Fruit fly (Drosophila melanogaster) whole organism, embryonic: Measurements from ENCODE around the gene halo.

Experiments used
- Adf1 ChIP-seq: fragments of 200-800 bp; sonication (Bioruptor generic); IDR thresholded peaks from 2 replicates; pipeline ENCODE4 v1.3.6; 2022; ENCODE audit warnings: missing biosample characterization, missing genetic modification characterization
- CG12769 ChIP-seq: fragments of 200-800 bp; sonication (Bioruptor generic); optimal IDR thresholded peaks from 2 replicates; lab custom pipeline; 2019; ENCODE audit warnings: missing biosample characterization, mild to moderate bottlenecking, missing genetic modification characterization, moderate library complexity
- CG13894 ChIP-seq: fragments of 200-800 bp; sonication (Bioruptor generic); optimal IDR thresholded peaks from 3 replicates; lab custom pipeline; 2018; ENCODE audit warnings: missing biosample characterization, mild to moderate bottlenecking, missing genetic modification characterization, moderate library complexity
- CG16779 ChIP-seq: fragments of 200-800 bp; sonication (Bioruptor generic); IDR thresholded peaks from 2 replicates; pipeline ENCODE4 v1.3.6; 2022; ENCODE audit warnings: missing biosample characterization, missing genetic modification characterization
- CG16815 ChIP-seq: fragments of 200-800 bp; sonication (Bioruptor generic); optimal IDR thresholded peaks from 3 replicates; lab custom pipeline; 2017; ENCODE audit warnings: missing biosample characterization, mild to moderate bottlenecking, missing genetic modification characterization
- CG18599 ChIP-seq: fragments of 200-800 bp; sonication (Bioruptor generic); optimal IDR thresholded peaks from 3 replicates; lab custom pipeline; 2017; ENCODE audit warnings: missing biosample characterization, missing genetic modification characterization, mild to moderate bottlenecking, moderate library complexity, missing genetic modification reagents
- CG2712 ChIP-seq: fragments of 200-800 bp; optimal IDR thresholded peaks from 3 replicates; lab custom pipeline; 2019; ENCODE audit warnings: missing biosample characterization, mild to moderate bottlenecking, missing genetic modification characterization, moderate library complexity
- CG42726 ChIP-seq: fragments of 200-800 bp; sonication (Bioruptor generic); IDR thresholded peaks from 2 replicates; pipeline ENCODE4 v1.3.6; 2022; ENCODE audit warnings: missing biosample characterization, missing genetic modification characterization; ENCODE audit not compliant: partially characterized antibody
- CG4424 ChIP-seq: fragments of 200-800 bp; sonication (Bioruptor generic); optimal IDR thresholded peaks from 3 replicates; lab custom pipeline; 2016; ENCODE audit warnings: missing biosample characterization, missing genetic modification characterization
- CG5180 ChIP-seq: fragments of 200-800 bp; sonication (Bioruptor generic); optimal IDR thresholded peaks from 3 replicates; lab custom pipeline; 2017; ENCODE audit warnings: missing biosample characterization, missing genetic modification characterization, mild to moderate bottlenecking, moderate library complexity, missing genetic modification reagents
- CG6791 ChIP-seq: fragments of 200-800 bp; sonication (Bioruptor generic); IDR thresholded peaks from 3 replicates; pipeline ENCODE4 v1.3.6; 2022; ENCODE audit warnings: missing biosample characterization, missing genetic modification characterization; ENCODE audit not compliant: partially characterized antibody
- CoRest ChIP-seq: fragments of 200-800 bp; sonication (Bioruptor generic); optimal IDR thresholded peaks from 3 replicates; lab custom pipeline; 2018; ENCODE audit warnings: missing biosample characterization, mild to moderate bottlenecking, missing genetic modification characterization, moderate library complexity
- D19A ChIP-seq: fragments of 200-800 bp; optimal IDR thresholded peaks from 3 replicates; lab custom pipeline; 2019; ENCODE audit warnings: missing biosample characterization, mild to moderate bottlenecking, missing genetic modification characterization, moderate library complexity
- Dad ChIP-seq: fragments of 200-800 bp; sonication (Bioruptor generic); optimal IDR thresholded peaks from 3 replicates; lab custom pipeline; 2016; ENCODE audit warnings: missing biosample characterization, missing genetic modification characterization
- E2f1 ChIP-seq: fragments of 200-800 bp; sonication (Bioruptor generic); IDR thresholded peaks from 2 replicates; pipeline ENCODE4 v1.3.6; 2022; ENCODE audit warnings: missing biosample characterization, missing genetic modification characterization
- E2f2 ChIP-seq: fragments of 200-800 bp; sonication (Bioruptor generic); IDR thresholded peaks from 2 replicates; pipeline ENCODE4 v1.3.6; 2022; ENCODE audit warnings: missing biosample characterization, missing genetic modification characterization
- Ets65A ChIP-seq: fragments of 200-800 bp; sonication (Bioruptor generic); peaks from one replicate; lab custom pipeline; 2016; ENCODE audit warnings: missing biosample characterization, missing genetic modification characterization
- H15 ChIP-seq: fragments of 200-800 bp; sonication (Bioruptor generic); IDR thresholded peaks from 3 replicates; pipeline ENCODE4 v1.3.6; 2022; ENCODE audit warnings: missing biosample characterization, missing genetic modification characterization
- HLH4C ChIP-seq: fragments of 200-800 bp; sonication (Bioruptor generic); IDR thresholded peaks from 3 replicates; pipeline ENCODE4 v1.3.6; 2022; ENCODE audit warnings: missing biosample characterization, missing genetic modification characterization; ENCODE audit not compliant: partially characterized antibody
- Hr78 ChIP-seq, 2 experiments: fragments of 200-800 bp in 1 of 2; fragments of >200 bp in 1 of 2; sonication (Bioruptor generic) in 1 of 2; optimal IDR thresholded peaks; 2 replicates each; lab custom pipeline; 2017 to 2019; ENCODE audit warnings: missing biosample characterization in 2 of 2, missing genetic modification characterization in 2 of 2, mild to moderate bottlenecking in 1 of 2, moderate library complexity in 1 of 2
- NFAT ChIP-seq: fragments of 200-800 bp; sonication (Bioruptor generic); IDR thresholded peaks from 2 replicates; pipeline ENCODE4 v1.3.6; 2022; ENCODE audit warnings: missing biosample characterization, missing genetic modification characterization
- Neu2 ChIP-seq: fragments of 200-800 bp; sonication (Bioruptor generic); optimal IDR thresholded peaks from 3 replicates; lab custom pipeline; 2016; ENCODE audit warnings: missing biosample characterization, missing genetic modification characterization, borderline replicate concordance
- bbx ChIP-seq: fragments of 200-800 bp; sonication (Bioruptor generic); IDR thresholded peaks from 2 replicates; pipeline ENCODE4 v1.3.6; 2022; ENCODE audit warnings: missing biosample characterization, missing genetic modification characterization; ENCODE audit not compliant: partially characterized antibody
- cad ChIP-seq: fragments of >200 bp; optimal IDR thresholded peaks from 2 replicates; lab custom pipeline; 2017; ENCODE audit warnings: missing biosample characterization, missing genetic modification characterization
- chinmo ChIP-seq: fragments of 200-800 bp; sonication (Bioruptor generic); IDR thresholded peaks from 4 replicates; pipeline ENCODE4 v1.3.6; 2022; ENCODE audit warnings: missing biosample characterization, missing genetic modification characterization; ENCODE audit not compliant: partially characterized antibody
- chm ChIP-seq: fragments of 200-800 bp; sonication (Bioruptor generic); IDR thresholded peaks from 2 replicates; pipeline ENCODE4 v1.3.6; 2022; ENCODE audit warnings: missing biosample characterization, missing genetic modification characterization
- croc ChIP-seq: fragments of 200-800 bp; sonication (Bioruptor generic); conservative IDR thresholded peaks from 3 replicates; pipeline ENCODE4 v1.3.6; 2022; ENCODE audit warnings: missing biosample characterization, missing genetic modification characterization
- grn ChIP-seq: fragments of 200-800 bp; sonication (Bioruptor generic); optimal IDR thresholded peaks from 3 replicates; lab custom pipeline; 2017; ENCODE audit warnings: missing biosample characterization, missing genetic modification characterization
- gsb-n ChIP-seq: fragments of 200-800 bp; sonication (Bioruptor generic); optimal IDR thresholded peaks from 3 replicates; lab custom pipeline; 2018; ENCODE audit warnings: missing biosample characterization, mild to moderate bottlenecking, missing genetic modification characterization
- hth ChIP-seq: fragments of >200 bp; optimal IDR thresholded peaks from 2 replicates; lab custom pipeline; 2017; ENCODE audit warnings: inconsistent platforms
- insv ChIP-seq, 2 experiments: fragments of 200-800 bp; sonication (Bioruptor generic); optimal IDR thresholded peaks; 3 replicates each; lab custom pipeline; 2016 to 2018; ENCODE audit warnings: missing biosample characterization in 2 of 2, missing genetic modification characterization in 2 of 2
- inv ChIP-seq: fragments of 200-800 bp; sonication (Bioruptor generic); IDR thresholded peaks from 2 replicates; pipeline ENCODE4 v1.3.6; 2022; ENCODE audit warnings: missing biosample characterization, missing genetic modification characterization; ENCODE audit not compliant: partially characterized antibody
- knrl ChIP-seq: fragments of 200-800 bp; sonication (Bioruptor generic); IDR thresholded peaks from 3 replicates; pipeline ENCODE4 v1.3.6; 2022; ENCODE audit warnings: missing biosample characterization, missing genetic modification characterization; ENCODE audit not compliant: partially characterized antibody
- lab ChIP-seq: fragments of 200-800 bp; sonication (Bioruptor generic); optimal IDR thresholded peaks from 3 replicates; lab custom pipeline; 2017; ENCODE audit warnings: missing biosample characterization, missing genetic modification characterization, mild to moderate bottlenecking, moderate library complexity, missing genetic modification reagents
- lov ChIP-seq, 2 experiments: fragments of 200-800 bp in 1 of 2; fragments of >200 bp in 1 of 2; sonication (Bioruptor generic) in 1 of 2; IDR thresholded peaks in 1 of 2; optimal IDR thresholded peaks in 1 of 2; 2 replicates in 1 of 2; 3 replicates in 1 of 2; pipeline versions ENCODE4 v1.3.6 to Lab custom; 2017 to 2022; ENCODE audit warnings: missing biosample characterization in 1 of 2, missing genetic modification characterization in 1 of 2
- mld ChIP-seq: fragments of 200-800 bp; sonication (Bioruptor generic); IDR thresholded peaks from 3 replicates; pipeline ENCODE4 v1.3.6; 2022; ENCODE audit warnings: missing biosample characterization, missing genetic modification characterization; ENCODE audit not compliant: partially characterized antibody
- nom ChIP-seq: fragments of 200-800 bp; sonication (Bioruptor generic); optimal IDR thresholded peaks from 2 replicates; lab custom pipeline; 2017; ENCODE audit warnings: missing biosample characterization, missing genetic modification characterization, mild to moderate bottlenecking, moderate library complexity, missing genetic modification reagents
- onecut ChIP-seq: fragments of 200-800 bp; sonication (Bioruptor generic); IDR thresholded peaks from 2 replicates; pipeline ENCODE4 v1.3.6; 2022; ENCODE audit warnings: missing biosample characterization, missing genetic modification characterization
- pan ChIP-seq, 4 experiments: fragments of >200 bp in 3 of 4; fragments of 200-800 bp in 1 of 4; sonication (Bioruptor generic) in 1 of 4; optimal IDR thresholded peaks in 3 of 4; IDR thresholded peaks in 1 of 4; 2 replicates each; pipeline versions ENCODE4 v1.3.6 to Lab custom; 2017 to 2022; ENCODE audit warnings: missing biosample characterization in 2 of 4, missing genetic modification characterization in 2 of 4, mixed read lengths in 1 of 4
- sd ChIP-seq: fragments of 200-800 bp; sonication (Bioruptor generic); optimal IDR thresholded peaks from 3 replicates; lab custom pipeline; 2018; ENCODE audit warnings: missing biosample characterization, mild to moderate bottlenecking, missing genetic modification characterization, moderate library complexity
- seq ChIP-seq: fragments of 200-800 bp; sonication (Bioruptor generic); IDR thresholded peaks from 2 replicates; pipeline ENCODE4 v1.3.6; 2022; ENCODE audit warnings: missing biosample characterization, missing genetic modification characterization
- slou ChIP-seq: fragments of 200-800 bp; sonication (Bioruptor generic); optimal IDR thresholded peaks from 3 replicates; lab custom pipeline; 2016; ENCODE audit warnings: missing biosample characterization, missing genetic modification characterization
- sqz ChIP-seq: fragments of 200-800 bp; sonication (Bioruptor generic); optimal IDR thresholded peaks from 3 replicates; lab custom pipeline; 2018; ENCODE audit warnings: missing biosample characterization, mild to moderate bottlenecking, missing genetic modification characterization
- stwl ChIP-seq: fragments of 200-800 bp; sonication (Bioruptor generic); optimal IDR thresholded peaks from 3 replicates; lab custom pipeline; 2018; ENCODE audit warnings: missing biosample characterization, mild to moderate bottlenecking, missing genetic modification characterization, moderate library complexity
- tin ChIP-seq: fragments of 200-800 bp; sonication (Bioruptor generic); optimal IDR thresholded peaks from 3 replicates; lab custom pipeline; 2016; ENCODE audit warnings: missing biosample characterization, missing genetic modification characterization
- unpg ChIP-seq: fragments of 200-800 bp; sonication (Bioruptor generic); optimal IDR thresholded peaks from 3 replicates; lab custom pipeline; 2018; ENCODE audit warnings: missing biosample characterization, mild to moderate bottlenecking, missing genetic modification characterization, moderate library complexity

The halo gene

DNA sequence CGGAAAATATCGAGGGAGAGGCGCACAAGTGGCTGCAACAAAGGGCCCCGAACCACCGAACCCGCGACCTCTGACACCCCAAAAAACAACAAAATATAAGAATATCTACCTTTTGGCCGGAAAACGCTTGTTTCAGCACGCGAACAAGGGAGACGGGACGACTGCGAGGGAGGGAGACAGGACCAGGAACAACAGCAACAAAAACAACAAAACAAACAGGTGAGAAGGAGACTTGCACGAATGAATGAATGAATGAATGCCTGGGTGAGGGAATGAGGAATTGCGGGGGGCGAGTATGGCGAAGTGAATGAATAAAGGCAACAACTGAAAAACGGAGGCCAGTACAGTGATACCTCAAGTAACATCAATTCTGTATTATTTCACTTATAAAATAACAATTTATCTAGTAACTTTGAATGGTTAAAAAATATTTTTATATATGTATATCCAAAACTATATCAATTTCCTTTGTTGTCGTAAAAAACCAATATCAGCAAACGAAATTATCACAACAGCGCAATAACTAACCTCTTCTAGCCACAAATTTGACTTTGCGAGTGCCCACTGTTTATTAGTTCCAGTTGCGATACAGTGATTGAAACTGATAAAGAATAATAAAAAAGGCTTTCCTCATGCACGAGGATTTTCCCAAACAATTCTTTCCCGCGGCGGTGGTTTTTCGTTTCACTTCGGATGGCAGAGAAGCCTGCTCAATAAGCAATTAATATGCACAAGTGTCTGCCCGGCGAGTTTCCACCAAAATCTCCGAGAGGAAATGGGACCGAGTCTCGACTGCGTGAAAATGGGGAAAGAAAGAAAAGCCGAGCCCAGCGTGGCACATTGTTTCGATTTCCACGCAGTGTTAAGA is 39.0 kb upstream of the halo start (continued):
- TF ChIP-seq CG18599 = peak; percentile 31
- TF ChIP-seq sqz = peak; percentile 51
- no peak for TF ChIP-seq CG4424 (GFP tag; lab: Kevin White, UChicago)
- TF ChIP-seq lov (optimal IDR thresholded peaks at IDR 0.05; lab: Kevin White, UChicago) = peak; percentile 91
- no peak for TF ChIP-seq lov (GFP tag; IDR thresholded peaks at IDR 0.05; lab: Robert Waterston, UW)
- peak; percentile 14 for TF ChIP-seq CG16815
- peak; percentile 62 for TF ChIP-seq CG2712 (tag; lab: Kevin White, UChicago)
- TF ChIP-seq slou (GFP tag; lab: Kevin White, UChicago) = no peak
- TF ChIP-seq grn (GFP tag; lab: Kevin White, UChicago) = peak; percentile 27
- no peak for TF ChIP-seq H15 (GFP tag; lab: Robert Waterston, UW)
- TF ChIP-seq croc = no peak; the same call in 2 of the 3 replicates
- TF ChIP-seq D19A = peak; percentile 27
- TF ChIP-seq CoRest (tag; lab: Kevin White, UChicago) = peak; percentile 25
- TF ChIP-seq unpg (GFP tag; lab: Kevin White, UChicago) = peak; percentile 46
- TF ChIP-seq mld = no peak
- TF ChIP-seq NFAT (GFP tag; lab: Robert Waterston, UW) = no peak
- no peak for TF ChIP-seq hth (lab: Kevin White, UChicago)
- peak; percentile 77 for TF ChIP-seq gsb-n (tag; lab: Kevin White, UChicago)
- TF ChIP-seq, all 482 proteins: peak for 73

DNA sequence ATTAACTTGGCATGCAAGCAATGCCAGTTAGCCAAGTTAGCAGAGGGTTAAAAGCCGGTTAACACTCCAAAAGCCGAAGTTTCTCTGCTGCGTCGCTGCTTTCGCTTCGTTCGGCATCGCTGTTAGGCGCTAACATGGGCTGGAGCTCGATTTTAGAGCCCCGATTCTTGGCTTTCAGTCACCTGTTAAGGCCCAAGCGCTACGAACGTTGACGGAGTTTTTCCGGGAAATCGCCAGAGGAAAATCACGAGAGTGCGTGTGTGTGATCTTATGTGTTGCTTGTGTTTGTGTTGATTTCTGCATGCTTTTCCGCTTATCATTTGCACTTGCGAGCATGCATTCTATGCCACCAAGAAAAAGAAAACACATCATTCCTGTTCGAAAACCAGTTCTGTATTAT is 37.0 kb upstream of the halo start, which contains the start of gene haf:
Gene haf, plus strand, starts transcription at position 176 of the 400 bp plus-strand sequence.
- TF ChIP-seq inv (GFP tag; lab: Robert Waterston, UW) (peak; percentile 11; the same call in 1 of the 2 replicates), CG13894 (tag; lab: Kevin White, UChicago) (peak; percentile 74), E2f2 (GFP tag; lab: Robert Waterston, UW) (no peak), CG16779 (GFP tag; lab: Robert Waterston, UW) (no peak), Neu2 (no peak), Hr78 (GFP tag; optimal IDR thresholded peaks at IDR 0.05; lab: Kevin White, UChicago) (no peak), onecut (GFP tag; lab: Robert Waterston, UW) (no peak), CG6791 (GFP tag; lab: Robert Waterston, UW) (0 out of 3 replicates have a peak, but pooled peaks have one; percentile 49), E2f1 (GFP tag; lab: Robert Waterston, UW) (no peak), CG42726 (GFP tag; lab: Robert Waterston, UW) (0 out of 2 replicates have a peak, but pooled peaks have one; percentile 5), bbx (GFP tag; lab: Robert Waterston, UW) (0 out of 2 replicates have a peak, but pooled peaks have one; percentile 41), lab (GFP tag; lab: Kevin White, UChicago) (peak; percentile 3), seq (GFP tag; lab: Robert Waterston, UW) (peak; percentile 24; the same call in 1 of the 2 replicates), knrl (0 out of 3 replicates have a peak, but pooled peaks have one; percentile 15), stwl (tag; lab: Kevin White, UChicago) (no peak), chm (GFP tag; lab: Robert Waterston, UW) (peak; percentile 61), insv (GFP tag; optimal IDR thresholded peaks at IDR 0.05; lab: Kevin White, UChicago) (no peak), CG12769 (tag; lab: Kevin White, UChicago) (peak; percentile 34), pan (optimal IDR thresholded peaks at IDR 0.05; lab: Kevin White, UChicago) (no peak), pan (GFP tag; optimal IDR thresholded peaks at IDR 0.05 in 1 of 2, IDR thresholded peaks at IDR 0.05 in 1 of 2) (peak in 1 of 2 experiments; percentile 16), Ets65A (GFP tag; lab: Kevin White, UChicago) (peak; percentile 19), Dad (GFP tag; lab: Kevin White, UChicago) (no peak), tin (GFP tag; lab: Kevin White, UChicago) (no peak), chinmo (GFP tag; lab: Robert Waterston, UW) (0 out of 4 replicates have a peak, but pooled peaks have one; percentile 70), Adf1 (GFP tag; lab: Robert Waterston, UW) (peak; percentile 68), sd (tag; lab: Kevin White, UChicago) (peak; percentile 18), CG5180 (GFP tag; lab: Kevin White, UChicago) (no peak), cad (GFP tag; lab: Kevin White, UChicago) (no peak), nom (GFP tag; lab: Kevin White, UChicago) (peak; percentile 27), HLH4C (0 out of 3 replicates have a peak, but pooled peaks have one; percentile 14)
